Fruit fly (Drosophila melanogaster): ENCODE data around the gene Cpr65Ax2.

DNA sequence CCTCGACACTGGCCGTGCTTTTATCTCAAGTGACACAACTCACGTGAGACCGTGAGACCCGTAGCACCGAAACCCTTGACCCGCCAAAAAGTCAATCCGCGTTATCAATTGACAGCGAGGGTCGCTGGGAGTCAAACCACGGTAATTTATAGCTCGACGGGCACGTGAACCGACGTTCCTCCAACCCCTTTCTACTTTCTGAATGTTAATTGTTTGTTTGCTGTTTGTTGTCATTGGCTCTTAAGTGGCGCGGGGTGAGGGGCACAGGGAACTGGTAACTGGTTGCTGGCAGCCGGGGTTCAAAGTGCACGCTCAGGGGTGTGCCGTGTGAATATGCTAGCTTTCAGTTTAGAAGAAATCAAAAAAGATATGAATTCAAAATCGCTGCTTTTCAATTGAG is 43.9 kb downstream of the Cpr65Ax2 start:
- TF ChIP-seq svp (GFP tag) (no peak), esn (GFP tag; optimal IDR thresholded peaks at IDR 0.05) (no peak), CG8119 (GFP tag; IDR thresholded peaks at IDR 0.05) (no peak), Eip75B (GFP tag; optimal IDR thresholded peaks at IDR 0.05) (no peak)

Data from whole organism, prepupa.